Worm (Caenorhabditis elegans) whole organism, midembryonic: ENCODE results near the gene cpin-1.

Experiments used
- T22C8.4 ChIP-seq: fragments of 200-800 bp; sonication (Bioruptor generic); IDR thresholded peaks from 2 replicates; pipeline ENCODE4 v1.3.6; 2022; ENCODE audit warnings: missing genetic modification characterization, missing compliant biosample characterization
- cog-1 ChIP-seq: sonication (generic microtip); optimal IDR thresholded peaks from 2 replicates; lab custom pipeline; 2016; ENCODE audit warnings: missing genetic modification characterization, missing compliant biosample characterization
- tab-1 ChIP-seq: fragments of 200-800 bp; sonication (Bioruptor generic); IDR thresholded peaks from 2 replicates; pipeline ENCODE4 v1.3.6; 2022; ENCODE audit warnings: missing genetic modification characterization, missing compliant biosample characterization
- ztf-29 ChIP-seq: fragments of 200-800 bp; sonication (Bioruptor generic); IDR thresholded peaks from 2 replicates; pipeline ENCODE4 v1.3.6; 2022; ENCODE audit warnings: missing genetic modification reagents, missing genetic modification characterization, missing compliant biosample characterization

DNA sequence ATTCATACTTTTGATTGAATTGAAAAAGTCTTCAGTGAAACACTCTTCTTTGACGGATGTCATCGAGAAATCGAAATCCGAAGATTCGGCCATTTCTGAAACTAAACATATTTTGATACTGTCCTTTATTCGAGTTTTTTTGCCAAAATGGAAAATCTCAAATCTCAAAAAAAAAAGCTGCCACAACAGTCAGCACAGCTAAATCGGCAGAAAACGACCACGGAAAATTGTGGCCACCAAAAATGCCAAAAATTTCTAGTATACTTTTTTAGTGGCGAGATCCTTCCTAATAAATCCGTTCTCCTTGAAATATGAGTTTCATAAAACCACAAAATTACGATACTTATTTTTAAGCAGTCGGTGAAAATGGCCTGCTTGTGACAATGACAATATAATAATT lies 6.5 kb upstream of the cpin-1 start, which contains the start of gene F38E11.9:
- TF ChIP-seq tab-1 (no peak), cog-1 (tag; lab: Kevin White, UChicago) (no peak), ztf-29 (no peak), T22C8.4 (GFP tag; lab: Robert Waterston, UW) (no peak)
